Worm (Caenorhabditis elegans): ENCODE measurements around the gene clec-212.

clec-212 gene

ce11 chrV:7527153-7527552 is 43.0 kb downstream of the clec-212 start, which contains the start of gene C54F6.17:
C54F6.17 (plus strand) TSS chrV:7527453.
- TF ChIP-seq ceh-36 (tag; optimal IDR thresholded peaks at IDR 0.05) (no peak), aly-1 (tag; optimal IDR thresholded peaks at IDR 0.05) (no peak), hmbx-1 (tag; optimal IDR thresholded peaks at IDR 0.05) (no peak), pes-1 (GFP tag; IDR thresholded peaks at IDR 0.05) (no peak), sea-1 (GFP tag; conservative IDR thresholded peaks at IDR 0.05) (no peak), ceh-13 (GFP tag; optimal IDR thresholded peaks at IDR 0.05) (no peak), hnd-1 (tag; optimal IDR thresholded peaks at IDR 0.05) (no peak), tbx-11 (GFP tag; IDR thresholded peaks at IDR 0.05) (no peak), ets-7 (tag; optimal IDR thresholded peaks at IDR 0.05) (no peak), B0310.2 (tag; optimal IDR thresholded peaks at IDR 0.05) (no peak), hmg-4 (GFP tag; optimal IDR thresholded peaks at IDR 0.05) (no peak), ama-1 (optimal IDR thresholded peaks at IDR 0.05) (no peak), tra-4 (tag; optimal IDR thresholded peaks at IDR 0.05) (no peak), flt-1 (GFP tag; IDR thresholded peaks at IDR 0.05) (no peak), tbx-37 (GFP tag; conservative IDR thresholded peaks at IDR 0.05) (no peak), F13C5.2 (tag; optimal IDR thresholded peaks at IDR 0.05) (no peak), scrt-1 (GFP tag; IDR thresholded peaks at IDR 0.05) (no peak)

DNA sequence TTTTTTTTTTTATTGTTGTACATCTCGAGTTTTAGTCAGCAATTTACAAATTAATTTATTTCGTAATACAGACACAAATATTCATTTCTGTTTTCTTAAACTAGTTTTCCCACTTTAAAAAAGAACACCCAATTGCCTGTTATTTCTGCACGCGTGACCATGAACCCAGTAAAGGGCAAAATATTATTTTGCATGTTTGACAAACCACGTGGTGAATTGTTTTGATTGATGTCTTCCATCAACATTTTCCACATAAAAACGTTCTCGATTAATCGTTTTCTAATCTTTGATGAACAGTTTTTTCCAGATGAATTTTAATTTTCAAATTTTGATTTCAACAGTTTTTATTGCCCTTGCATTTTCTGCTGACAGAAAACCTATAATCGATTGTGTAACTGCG is 44.5 kb downstream of the clec-212 start, which contains the start of gene C54F6.18:
C54F6.18 (plus strand) TSS at position 301 of the 400 bp plus-strand sequence.
- TF ChIP-seq flt-1 (GFP tag; IDR thresholded peaks at IDR 0.05) (no peak), ama-1 (optimal IDR thresholded peaks at IDR 0.05) (no peak), ceh-36 (tag; optimal IDR thresholded peaks at IDR 0.05) (no peak), pes-1 (GFP tag; IDR thresholded peaks at IDR 0.05) (no peak), tbx-11 (GFP tag; IDR thresholded peaks at IDR 0.05) (no peak), hmbx-1 (tag; optimal IDR thresholded peaks at IDR 0.05) (no peak), tra-4 (tag; optimal IDR thresholded peaks at IDR 0.05) (no peak), scrt-1 (GFP tag; IDR thresholded peaks at IDR 0.05) (no peak), B0310.2 (tag; optimal IDR thresholded peaks at IDR 0.05) (no peak), tbx-37 (GFP tag; conservative IDR thresholded peaks at IDR 0.05) (no peak), hnd-1 (tag; optimal IDR thresholded peaks at IDR 0.05) (no peak), ceh-13 (GFP tag; optimal IDR thresholded peaks at IDR 0.05) (no peak)

DNA sequence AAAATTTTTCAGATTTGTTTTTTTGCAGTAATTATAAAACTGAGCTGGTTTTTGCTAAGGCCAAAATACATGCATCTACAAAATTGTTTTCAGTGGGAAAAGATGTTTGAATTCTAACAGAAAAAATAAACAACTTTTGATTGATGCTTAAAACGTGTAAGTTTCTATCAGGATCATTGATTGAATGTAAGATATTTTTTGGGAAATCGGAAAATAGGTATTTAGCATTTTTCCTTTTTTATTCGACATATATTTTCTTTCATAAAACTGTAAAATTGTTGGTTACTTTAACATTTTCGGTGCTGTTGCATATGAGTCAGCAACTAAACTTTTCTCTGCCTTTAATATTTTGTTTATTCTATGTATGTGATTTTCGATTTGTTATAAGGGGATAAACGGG is 45.7 kb downstream of the clec-212 start, which contains the start of gene C54F6.20:
C54F6.20 (plus strand) TSS at position 301 of the 400 bp plus-strand sequence.
- no peak for TF ChIP-seq tbx-11 (GFP tag; IDR thresholded peaks at IDR 0.05)
- no peak for TF ChIP-seq pes-1 (GFP tag; IDR thresholded peaks at IDR 0.05)
- no peak for TF ChIP-seq hmbx-1 (tag; optimal IDR thresholded peaks at IDR 0.05)
- no peak for TF ChIP-seq ama-1 (optimal IDR thresholded peaks at IDR 0.05)
- no peak for TF ChIP-seq scrt-1 (GFP tag; IDR thresholded peaks at IDR 0.05)
- no peak for TF ChIP-seq ceh-36 (tag; optimal IDR thresholded peaks at IDR 0.05)
- no peak for TF ChIP-seq hmg-4 (GFP tag; optimal IDR thresholded peaks at IDR 0.05)
- TF ChIP-seq tbx-37 (GFP tag; conservative IDR thresholded peaks at IDR 0.05): no peak
- no peak for TF ChIP-seq ets-7 (tag; optimal IDR thresholded peaks at IDR 0.05)
- no peak for TF ChIP-seq ceh-13 (GFP tag; optimal IDR thresholded peaks at IDR 0.05)

- TF ChIP-seq tra-4 (tag; optimal IDR thresholded peaks at IDR 0.05) (no peak), ceh-36 (tag; optimal IDR thresholded peaks at IDR 0.05) (no peak), B0310.2 (tag; optimal IDR thresholded peaks at IDR 0.05) (no peak), hmg-4 (GFP tag; optimal IDR thresholded peaks at IDR 0.05) (no peak), F13C5.2 (tag; optimal IDR thresholded peaks at IDR 0.05) (no peak), aly-1 (tag; optimal IDR thresholded peaks at IDR 0.05) (no peak), ceh-13 (GFP tag; optimal IDR thresholded peaks at IDR 0.05) (no peak), ama-1 (optimal IDR thresholded peaks at IDR 0.05) (no peak), flt-1 (GFP tag; IDR thresholded peaks at IDR 0.05) (no peak), scrt-1 (GFP tag; IDR thresholded peaks at IDR 0.05) (no peak), pes-1 (GFP tag; IDR thresholded peaks at IDR 0.05) (no peak), ets-7 (tag; optimal IDR thresholded peaks at IDR 0.05) (no peak), hnd-1 (tag; optimal IDR thresholded peaks at IDR 0.05) (no peak), tbx-11 (GFP tag; IDR thresholded peaks at IDR 0.05) (no peak), sea-1 (GFP tag; conservative IDR thresholded peaks at IDR 0.05) (no peak), hmbx-1 (tag; optimal IDR thresholded peaks at IDR 0.05) (no peak), tbx-37 (GFP tag; conservative IDR thresholded peaks at IDR 0.05) (no peak)
Observed at ce11 chrV:7523392-7523791, 46.8 kb downstream of the clec-212 start, which contains the start of gene C54F6.6. C54F6.6 (plus strand) TSS chrV:7523692.

- TF ChIP-seq hmg-4 (GFP tag; optimal IDR thresholded peaks at IDR 0.05) (no peak), F13C5.2 (tag; optimal IDR thresholded peaks at IDR 0.05) (no peak), tbx-11 (GFP tag; IDR thresholded peaks at IDR 0.05) (no peak), ama-1 (optimal IDR thresholded peaks at IDR 0.05) (no peak), ceh-36 (tag; optimal IDR thresholded peaks at IDR 0.05) (no peak), hmbx-1 (tag; optimal IDR thresholded peaks at IDR 0.05) (no peak)
Observed at ce11 chrV:7522279-7522678, 47.9 kb downstream of the clec-212 start, which contains the start of gene C54F6.15. C54F6.15 (minus strand) TSS chrV:7522379.

- no peak for TF ChIP-seq scrt-1 (GFP tag; IDR thresholded peaks at IDR 0.05)
- no peak for TF ChIP-seq ets-7 (tag; optimal IDR thresholded peaks at IDR 0.05)
- TF ChIP-seq F13C5.2 (tag; optimal IDR thresholded peaks at IDR 0.05): no peak
- TF ChIP-seq tbx-37 (GFP tag; conservative IDR thresholded peaks at IDR 0.05): no peak
- no peak for TF ChIP-seq B0310.2 (tag; optimal IDR thresholded peaks at IDR 0.05)
- no peak for TF ChIP-seq hmg-4 (GFP tag; optimal IDR thresholded peaks at IDR 0.05)
- no peak for TF ChIP-seq ceh-13 (GFP tag; optimal IDR thresholded peaks at IDR 0.05)
- no peak for TF ChIP-seq ama-1 (optimal IDR thresholded peaks at IDR 0.05)
- no peak for TF ChIP-seq hmbx-1 (tag; optimal IDR thresholded peaks at IDR 0.05)
- no peak for TF ChIP-seq tra-4 (tag; optimal IDR thresholded peaks at IDR 0.05)
- no peak for TF ChIP-seq pes-1 (GFP tag; IDR thresholded peaks at IDR 0.05)
- TF ChIP-seq sea-1 (GFP tag; conservative IDR thresholded peaks at IDR 0.05): no peak
- TF ChIP-seq tbx-11 (GFP tag; IDR thresholded peaks at IDR 0.05): no peak
Observed at ce11 chrV:7521304-7521703, 48.9 kb downstream of the clec-212 start.

ce11 chrV:7520077-7520476 is 50.1 kb downstream of the clec-212 start, which contains the start of gene srb-19:
srb-19 (minus strand) TSS chrV:7520177.
- TF ChIP-seq hmg-4 (GFP tag; optimal IDR thresholded peaks at IDR 0.05): no peak
- TF ChIP-seq pes-1 (GFP tag; IDR thresholded peaks at IDR 0.05): no peak
- TF ChIP-seq tra-4 (tag; optimal IDR thresholded peaks at IDR 0.05): no peak
- no peak for TF ChIP-seq ama-1 (optimal IDR thresholded peaks at IDR 0.05)
- no peak for TF ChIP-seq aly-1 (tag; optimal IDR thresholded peaks at IDR 0.05)
- TF ChIP-seq tbx-37 (GFP tag; conservative IDR thresholded peaks at IDR 0.05): no peak
- TF ChIP-seq ets-7 (tag; optimal IDR thresholded peaks at IDR 0.05): no peak
- TF ChIP-seq hnd-1 (tag; optimal IDR thresholded peaks at IDR 0.05): no peak
- TF ChIP-seq scrt-1 (GFP tag; IDR thresholded peaks at IDR 0.05): no peak
- no peak for TF ChIP-seq sea-1 (GFP tag; conservative IDR thresholded peaks at IDR 0.05)
- TF ChIP-seq F13C5.2 (tag; optimal IDR thresholded peaks at IDR 0.05): no peak
- no peak for TF ChIP-seq tbx-11 (GFP tag; IDR thresholded peaks at IDR 0.05)
- TF ChIP-seq ceh-36 (tag; optimal IDR thresholded peaks at IDR 0.05): no peak
- no peak for TF ChIP-seq ceh-13 (GFP tag; optimal IDR thresholded peaks at IDR 0.05)
- no peak for TF ChIP-seq flt-1 (GFP tag; IDR thresholded peaks at IDR 0.05)
- no peak for TF ChIP-seq B0310.2 (tag; optimal IDR thresholded peaks at IDR 0.05)
- TF ChIP-seq hmbx-1 (tag; optimal IDR thresholded peaks at IDR 0.05): no peak

All from whole organism, early embryonic.